Worm (Caenorhabditis elegans) whole organism, L4/young adult: Measurements from ENCODE around the gene hip-1.

Experiments
- W03F9.2 ChIP-seq: fragments of 150-350 bp; optimal IDR thresholded peaks from 2 replicates; lab custom pipeline; 2014; ENCODE audit warnings: missing biosample characterization, missing genetic modification characterization
- dao-5 ChIP-seq: sonication (generic microtip); optimal IDR thresholded peaks from 2 replicates; lab custom pipeline; 2016; ENCODE audit warnings: missing genotype, missing genetic modification characterization, moderate library complexity, missing compliant biosample characterization
- him-1 ChIP-seq: sonication (generic microtip); optimal IDR thresholded peaks from 2 replicates; lab custom pipeline; 2016; ENCODE audit warnings: missing genotype, missing genetic modification reagents, missing genetic modification characterization, missing compliant biosample characterization

Gene hip-1

ce11 chrIII:13575610-13576232, 46.6 kb downstream of the hip-1 start, which contains the start of gene osm-7:
Gene osm-7, plus strand, starts transcription at chrIII:13576182.
- TF ChIP-seq W03F9.2 (tag; lab: Kevin White, UChicago) (no peak), him-1 (tag; lab: Kevin White, UChicago) (no peak), dao-5 (tag; lab: Kevin White, UChicago) (no peak)

DNA sequence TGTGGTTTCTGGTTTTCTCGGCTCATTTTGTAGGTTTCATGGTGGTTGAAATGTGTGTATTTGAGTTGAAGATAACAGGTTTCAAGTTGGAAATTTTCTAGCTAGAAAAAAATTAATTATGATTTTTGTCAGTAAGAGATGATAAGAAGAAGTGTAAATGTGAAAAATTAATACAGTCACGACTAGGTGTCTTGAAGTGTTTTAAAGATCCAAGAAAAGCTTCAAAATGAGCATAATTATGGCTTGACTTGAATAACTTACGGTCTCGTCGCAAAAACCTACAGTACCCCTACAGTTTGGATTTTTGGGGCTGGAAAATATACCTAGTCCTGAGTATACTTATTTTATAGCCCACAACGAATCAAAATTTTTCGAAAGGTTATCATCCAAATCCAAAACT, 51.9 kb downstream of the hip-1 start, which contains the start of gene exc-12:
Gene exc-12 (minus strand): TSS at position 101 of the 400 bp plus-strand sequence.
- TF ChIP-seq dao-5 (tag; lab: Kevin White, UChicago): no peak
- TF ChIP-seq W03F9.2 (tag; lab: Kevin White, UChicago): no peak
- no peak for TF ChIP-seq him-1 (tag; lab: Kevin White, UChicago)

DNA sequence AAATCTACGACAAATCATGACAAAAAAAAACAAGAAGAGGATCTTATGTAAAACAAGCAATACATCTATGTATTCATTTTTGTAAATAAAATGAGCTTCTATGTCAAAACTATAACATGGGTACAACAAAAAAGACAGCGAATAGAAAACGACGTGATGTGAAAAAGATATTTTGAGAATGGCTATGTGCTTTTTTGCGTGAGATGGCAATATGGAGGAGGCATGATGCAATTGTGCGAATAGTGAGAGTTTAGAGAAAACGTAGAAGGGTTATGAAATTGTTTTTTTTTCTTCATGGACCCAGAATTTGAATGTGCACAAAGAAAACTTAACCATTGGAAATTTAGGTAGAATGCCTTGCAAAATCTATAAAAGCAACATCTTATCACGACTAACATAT, 56.3 kb downstream of the hip-1 start:
- no peak for TF ChIP-seq dao-5 (tag; lab: Kevin White, UChicago)
- no peak for TF ChIP-seq W03F9.2 (tag; lab: Kevin White, UChicago)
- no peak for TF ChIP-seq him-1 (tag; lab: Kevin White, UChicago)

DNA sequence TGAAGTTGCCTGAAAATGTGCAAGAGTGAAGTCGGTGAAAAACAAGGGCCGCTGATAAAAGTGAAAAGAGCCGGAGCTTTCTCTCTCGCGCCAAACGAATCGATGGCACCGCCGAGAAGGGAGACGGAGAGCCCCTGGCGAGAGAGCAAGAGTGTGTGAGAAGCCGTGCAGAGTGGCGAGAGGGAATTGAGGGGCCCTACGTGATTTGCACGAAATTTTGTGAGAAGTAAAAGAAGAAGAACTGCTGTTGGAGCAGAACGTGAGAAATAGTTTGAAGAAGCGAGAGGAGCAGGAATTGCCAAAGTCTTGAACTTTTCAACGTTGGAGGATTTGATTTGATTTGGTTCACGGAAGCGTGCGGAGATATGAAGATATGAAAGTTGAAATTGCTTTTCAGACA, 57.4 kb downstream of the hip-1 start, which contains the start of gene aldo-1:
Gene aldo-1 (minus strand): TSS at position 9 of the 400 bp plus-strand sequence.
- TF ChIP-seq dao-5 (tag; lab: Kevin White, UChicago): no peak
- peak; percentile 45 for TF ChIP-seq him-1 (tag; lab: Kevin White, UChicago)
